Worm (Caenorhabditis elegans) whole organism, L4 larva: ENCODE results near the gene F10C1.9.

Source experiments
- D1046.2 ChIP-seq: fragments of 200-800 bp; sonication (Bioruptor generic); IDR thresholded peaks from 2 replicates; pipeline ENCODE4 v1.3.6; 2022; ENCODE audit warnings: missing genetic modification characterization, missing compliant biosample characterization
- F10B5.3 ChIP-seq: sonication (generic microtip); optimal IDR thresholded peaks from 2 replicates; lab custom pipeline; 2016; ENCODE audit warnings: mild to moderate bottlenecking, missing genetic modification characterization, missing compliant biosample characterization
- F37D6.2 ChIP-seq: sonication (generic microtip); optimal IDR thresholded peaks from 2 replicates; lab custom pipeline; 2016; ENCODE audit warnings: mild to moderate bottlenecking, missing genetic modification characterization, missing compliant biosample characterization
- R02D3.7 ChIP-seq: fragments of 150-350 bp; sonication (generic microtip); optimal IDR thresholded peaks from 3 replicates; lab custom pipeline; 2014; ENCODE audit warnings: missing biosample characterization, missing genetic modification characterization
- Y105C5A.15 ChIP-seq: fragments of 200-800 bp; sonication (Bioruptor generic); IDR thresholded peaks from 2 replicates; pipeline ENCODE4 v1.3.6; 2022; ENCODE audit warnings: missing genetic modification characterization, missing compliant biosample characterization
- Y48G9A.11 ChIP-seq: fragments of 200-800 bp; sonication (Bioruptor generic); IDR thresholded peaks from 2 replicates; pipeline ENCODE4 v1.3.6; 2022; ENCODE audit warnings: missing genetic modification reagents, missing genetic modification characterization, missing compliant biosample characterization
- Y5F2A.4 ChIP-seq: fragments of 200-800 bp; sonication (Bioruptor generic); optimal IDR thresholded peaks from 2 replicates; lab custom pipeline; 2018; ENCODE audit warnings: mild to moderate bottlenecking, missing genetic modification characterization, missing compliant biosample characterization
- ZK546.5 ChIP-seq, 2 experiments: sonication (generic microtip); optimal IDR thresholded peaks; 2 replicates each; lab custom pipeline; 2017; ENCODE audit warnings: missing biosample characterization in 2 of 2, missing genetic modification characterization in 2 of 2
- aha-1 ChIP-seq: fragments of 150-350 bp; peaks from one replicate; lab custom pipeline; 2014; ENCODE audit warnings: missing biosample characterization, missing genetic modification characterization
- arid-1 ChIP-seq: fragments of 200-800 bp; sonication (Bioruptor generic); conservative IDR thresholded peaks from 2 replicates; pipeline ENCODE4 v1.3.6; 2022; ENCODE audit warnings: missing genetic modification reagents, missing genetic modification characterization, missing compliant biosample characterization
- ceh-20 ChIP-seq: fragments of 200-800 bp; sonication (Bioruptor generic); IDR thresholded peaks from 2 replicates; pipeline ENCODE4 v1.3.6; 2022; ENCODE audit warnings: missing genetic modification reagents, missing genetic modification characterization, missing compliant biosample characterization
- ceh-28 ChIP-seq: fragments of 150-350 bp; optimal IDR thresholded peaks from 2 replicates; lab custom pipeline; 2014; ENCODE audit warnings: missing biosample characterization, missing genetic modification reagents, missing genetic modification characterization
- ceh-32 ChIP-seq: sonication (generic microtip); optimal IDR thresholded peaks from 2 replicates; lab custom pipeline; 2016; ENCODE audit warnings: mild to moderate bottlenecking, missing genetic modification characterization, missing compliant biosample characterization; ENCODE audit not compliant: poor library complexity
- ceh-44 ChIP-seq: fragments of 200-800 bp; sonication (Bioruptor generic); IDR thresholded peaks from 2 replicates; pipeline ENCODE4 v1.3.6; 2022; ENCODE audit warnings: missing genetic modification reagents, missing genetic modification characterization, missing compliant biosample characterization
- ceh-82 ChIP-seq: sonication (generic microtip); optimal IDR thresholded peaks from 2 replicates; lab custom pipeline; 2017; ENCODE audit warnings: missing biosample characterization, missing genetic modification characterization
- ces-1 ChIP-seq: fragments of 150-350 bp; sonication (generic microtip); optimal IDR thresholded peaks from 4 replicates; lab custom pipeline; 2014; ENCODE audit warnings: missing biosample characterization, missing genetic modification reagents, missing genetic modification characterization
- ctbp-1 ChIP-seq: fragments of 200-800 bp; sonication (Bioruptor generic); IDR thresholded peaks from 2 replicates; pipeline ENCODE4 v1.3.6; 2022; ENCODE audit warnings: missing genetic modification reagents, missing genetic modification characterization, missing compliant biosample characterization
- daf-12 ChIP-seq: fragments of 150-350 bp; optimal IDR thresholded peaks from 2 replicates; lab custom pipeline; 2014; ENCODE audit warnings: missing biosample characterization, missing genetic modification reagents, missing genetic modification characterization
- daf-19 ChIP-seq: fragments of 200-800 bp; sonication (Bioruptor generic); conservative IDR thresholded peaks from 2 replicates; pipeline ENCODE4 v1.3.6; 2022; ENCODE audit warnings: missing genetic modification characterization, missing compliant biosample characterization
- dmd-8 ChIP-seq: fragments of 200-800 bp; sonication (Bioruptor generic); IDR thresholded peaks from 2 replicates; pipeline ENCODE4 v1.3.6; 2022; ENCODE audit warnings: missing genetic modification characterization, missing compliant biosample characterization
- dmd-9 ChIP-seq: fragments of 200-800 bp; sonication (Bioruptor generic); IDR thresholded peaks from 2 replicates; pipeline ENCODE4 v1.3.6; 2022; ENCODE audit warnings: missing genetic modification reagents, missing genetic modification characterization, missing compliant biosample characterization
- dve-1 ChIP-seq: sonication (generic microtip); optimal IDR thresholded peaks from 2 replicates; lab custom pipeline; 2017; ENCODE audit warnings: antibody characterized with exemption, mild to moderate bottlenecking, missing genetic modification characterization, missing compliant biosample characterization; ENCODE audit not compliant: insufficient read depth
- fkh-10 ChIP-seq: fragments of 150-350 bp; optimal IDR thresholded peaks from 2 replicates; lab custom pipeline; 2014; ENCODE audit warnings: missing biosample characterization, missing genetic modification reagents, missing genetic modification characterization
- gei-8 ChIP-seq: fragments of 200-800 bp; sonication (Bioruptor generic); optimal IDR thresholded peaks from 2 replicates; lab custom pipeline; 2018; ENCODE audit warnings: mild to moderate bottlenecking, missing genetic modification characterization, missing compliant biosample characterization
- hlh-11 ChIP-seq: fragments of 200-800 bp; sonication (Bioruptor generic); optimal IDR thresholded peaks from 2 replicates; lab custom pipeline; 2018; ENCODE audit warnings: mild to moderate bottlenecking, missing genetic modification characterization, missing compliant biosample characterization
- jun-1 ChIP-seq: fragments of 150-350 bp; optimal IDR thresholded peaks from 2 replicates; lab custom pipeline; 2014; ENCODE audit warnings: missing biosample characterization, missing genetic modification reagents, missing genetic modification characterization
- lin-13 ChIP-seq: fragments of 150-350 bp; optimal IDR thresholded peaks from 2 replicates; lab custom pipeline; 2014; ENCODE audit warnings: missing biosample characterization, missing genetic modification reagents, missing genetic modification characterization
- lin-29 ChIP-seq: fragments of 200-800 bp; sonication (Bioruptor generic); IDR thresholded peaks from 2 replicates; pipeline ENCODE4 v1.3.6; 2022; ENCODE audit warnings: missing genetic modification reagents, missing genetic modification characterization, missing compliant biosample characterization
- lin-39 ChIP-seq: fragments of 150-350 bp; optimal IDR thresholded peaks from 2 replicates; lab custom pipeline; 2014; ENCODE audit warnings: missing biosample characterization, missing genetic modification reagents, missing genetic modification characterization
- madf-5 ChIP-seq, 2 experiments: fragments of 200-800 bp; sonication (Bioruptor generic); IDR thresholded peaks; 2 replicates each; pipeline ENCODE4 v1.3.6; 2022; ENCODE audit warnings: missing compliant biosample characterization in 2 of 2, missing genetic modification characterization in 2 of 2
- madf-9 ChIP-seq: fragments of 200-800 bp; sonication (Bioruptor generic); conservative IDR thresholded peaks from 2 replicates; pipeline ENCODE4 v1.3.6; 2022; ENCODE audit warnings: missing genetic modification reagents, missing genetic modification characterization, missing compliant biosample characterization
- mdl-1 ChIP-seq, 2 experiments: fragments of 150-350 bp in 1 of 2; sonication (generic microtip) in 1 of 2; optimal IDR thresholded peaks; 2 replicates each; lab custom pipeline; 2014 to 2017; ENCODE audit warnings: missing biosample characterization in 2 of 2, missing genetic modification characterization in 2 of 2
- mdt-29 ChIP-seq: fragments of 200-800 bp; sonication (Bioruptor generic); IDR thresholded peaks from 2 replicates; pipeline ENCODE4 v1.3.6; 2022; ENCODE audit warnings: missing genetic modification reagents, missing genetic modification characterization, missing compliant biosample characterization
- mxl-2 ChIP-seq: fragments of 200-800 bp; sonication (Bioruptor generic); conservative IDR thresholded peaks from 2 replicates; pipeline ENCODE4 v1.3.6; 2022; ENCODE audit warnings: missing genetic modification reagents, missing genetic modification characterization, missing compliant biosample characterization
- nhr-102 ChIP-seq: sonication (generic microtip); optimal IDR thresholded peaks from 2 replicates; lab custom pipeline; 2016; ENCODE audit warnings: mild to moderate bottlenecking, missing genetic modification characterization, moderate library complexity, missing compliant biosample characterization
- nhr-111 ChIP-seq: fragments of 200-800 bp; sonication (Bioruptor generic); optimal IDR thresholded peaks from 2 replicates; lab custom pipeline; 2018; ENCODE audit warnings: mild to moderate bottlenecking, missing genetic modification characterization, missing compliant biosample characterization
- nhr-237 ChIP-seq: sonication (generic microtip); optimal IDR thresholded peaks from 2 replicates; lab custom pipeline; 2017; ENCODE audit warnings: missing biosample characterization, missing genetic modification characterization
- nhr-41 ChIP-seq: fragments of 200-800 bp; sonication (Bioruptor generic); IDR thresholded peaks from 2 replicates; pipeline ENCODE4 v1.3.6; 2022; ENCODE audit warnings: missing genetic modification reagents, missing genetic modification characterization, missing compliant biosample characterization
- nhr-48 ChIP-seq: sonication (generic microtip); optimal IDR thresholded peaks from 2 replicates; lab custom pipeline; 2016; ENCODE audit warnings: mild to moderate bottlenecking, missing genetic modification characterization, missing compliant biosample characterization
- php-3 ChIP-seq: fragments of 200-800 bp; sonication (Bioruptor generic); IDR thresholded peaks from 2 replicates; pipeline ENCODE4 v1.3.6; 2022; ENCODE audit warnings: missing genetic modification reagents, missing genetic modification characterization, missing compliant biosample characterization
- rbr-2 ChIP-seq: sonication (generic microtip); optimal IDR thresholded peaks from 2 replicates; lab custom pipeline; 2016; ENCODE audit warnings: missing genotype, missing genetic modification characterization, missing compliant biosample characterization
- saeg-2 ChIP-seq: fragments of 200-800 bp; sonication (Bioruptor generic); IDR thresholded peaks from 2 replicates; pipeline ENCODE4 v1.3.6; 2022; ENCODE audit warnings: missing genetic modification reagents, missing genetic modification characterization, missing compliant biosample characterization
- sdz-12 ChIP-seq: fragments of 200-800 bp; sonication (Bioruptor generic); optimal IDR thresholded peaks from 2 replicates; lab custom pipeline; 2018; ENCODE audit warnings: mild to moderate bottlenecking, missing genetic modification characterization, missing compliant biosample characterization
- unc-130 ChIP-seq: sonication (generic microtip); optimal IDR thresholded peaks from 2 replicates; lab custom pipeline; 2016; ENCODE audit warnings: missing genetic modification reagents, missing genetic modification characterization, missing compliant biosample characterization
- unc-39 ChIP-seq: sonication (generic microtip); optimal IDR thresholded peaks from 2 replicates; lab custom pipeline; 2017; ENCODE audit warnings: missing biosample characterization, missing genetic modification characterization
- unc-62 ChIP-seq, 3 experiments: fragments of 150-350 bp in 1 of 3; sonication (generic microtip); optimal IDR thresholded peaks in 2 of 3; peaks in 1 of 3; 1 replicate in 1 of 3; 2 replicates in 2 of 3; lab custom pipeline; 2014 to 2017; ENCODE audit warnings: missing biosample characterization in 3 of 3, missing genetic modification characterization in 3 of 3, missing genetic modification reagents in 3 of 3, missing genotype in 1 of 3
- vab-7 ChIP-seq: fragments of 200-800 bp; sonication (Bioruptor generic); IDR thresholded peaks from 2 replicates; pipeline ENCODE4 v1.3.6; 2022; ENCODE audit warnings: missing genetic modification reagents, missing genetic modification characterization, missing compliant biosample characterization
- zag-1 ChIP-seq: fragments of 150-350 bp; optimal IDR thresholded peaks from 2 replicates; lab custom pipeline; 2014; ENCODE audit warnings: missing biosample characterization, missing genetic modification characterization
- zip-11 ChIP-seq: fragments of 200-800 bp; sonication (Bioruptor generic); IDR thresholded peaks from 2 replicates; pipeline ENCODE4 v1.3.6; 2022; ENCODE audit warnings: missing genetic modification characterization, missing compliant biosample characterization

The F10C1.9 gene

DNA sequence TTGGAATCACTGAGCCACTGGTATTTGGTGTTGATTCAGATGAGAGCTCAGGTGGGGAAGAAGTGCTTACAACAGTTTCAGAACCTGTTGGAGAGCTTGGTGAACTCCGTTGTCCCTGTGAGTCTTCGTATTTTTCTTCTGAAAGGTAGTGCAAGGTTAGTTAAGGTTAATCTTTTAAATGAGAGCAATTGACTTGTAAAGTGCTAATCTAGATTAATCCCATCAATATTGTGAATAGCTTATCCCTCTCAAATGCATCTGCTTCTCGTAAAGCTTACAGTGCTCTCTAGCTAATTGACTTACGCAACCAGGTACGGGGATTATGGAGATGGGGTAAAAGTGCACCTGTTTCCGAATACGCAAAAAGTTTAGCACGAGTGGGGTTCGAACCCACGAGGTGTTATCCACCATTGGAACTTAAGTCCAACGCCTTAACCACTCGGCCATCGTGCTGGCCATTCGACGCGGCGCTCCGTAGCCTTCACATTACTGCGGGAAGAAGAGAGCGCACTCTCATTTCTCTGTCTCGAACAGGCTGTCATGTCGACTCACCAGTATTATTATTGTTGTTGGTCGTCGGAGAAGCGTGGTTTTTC is 27.6 kb upstream of the F10C1.9 start (continued):
- TF ChIP-seq ceh-82 (tag; lab: Kevin White, UChicago): no peak
- TF ChIP-seq mdt-29 (GFP tag; lab: Robert Waterston, UW): no peak
- no peak for TF ChIP-seq unc-39 (tag; lab: Kevin White, UChicago)
- TF ChIP-seq ceh-20 (GFP tag; lab: Robert Waterston, UW): peak; percentile 64; the same call in 1 of the 2 replicates
- TF ChIP-seq mxl-2 (GFP tag; lab: Robert Waterston, UW): no peak
- no peak for TF ChIP-seq jun-1
- peak; percentile 41 for TF ChIP-seq dve-1 (tag; lab: Kevin White, UChicago)
- TF ChIP-seq lin-13 (GFP tag; lab: Kevin White, UChicago): peak; percentile 48
- 0 out of 2 replicates have a peak, but pooled peaks have one; percentile 13 for TF ChIP-seq ceh-44
- TF ChIP-seq php-3 (GFP tag; lab: Robert Waterston, UW): peak; percentile 53
- TF ChIP-seq sdz-12 (GFP tag; lab: Kevin White, UChicago): no peak
- peak; percentile 73 for TF ChIP-seq madf-9 (GFP tag; lab: Robert Waterston, UW)
- no peak for TF ChIP-seq ceh-28 (tag; lab: Kevin White, UChicago)
- TF ChIP-seq Y105C5A.15: peak; percentile 71; the same call in 1 of the 2 replicates
- TF ChIP-seq aha-1 (tag; lab: Kevin White, UChicago): peak; percentile 10
- no peak for TF ChIP-seq gei-8 (GFP tag; lab: Kevin White, UChicago)
- TF ChIP-seq mdl-1 (tag; optimal IDR thresholded peaks at IDR 0.05; lab: Kevin White, UChicago): no peak
- no peak for TF ChIP-seq ceh-32 (tag; lab: Kevin White, UChicago)
- no peak for TF ChIP-seq Y5F2A.4 (GFP tag; lab: Kevin White, UChicago)
- peak; percentile 11 for TF ChIP-seq hlh-11
- TF ChIP-seq nhr-237: no peak
- no peak for TF ChIP-seq nhr-111 (GFP tag; lab: Kevin White, UChicago)
- TF ChIP-seq F10B5.3: peak; percentile 14
- peak; percentile 49 for TF ChIP-seq rbr-2 (tag; lab: Kevin White, UChicago)
- TF ChIP-seq ctbp-1 (GFP tag; lab: Robert Waterston, UW): peak; percentile 70
- no peak for TF ChIP-seq ZK546.5 (tag; optimal IDR thresholded peaks at IDR 0.05; lab: Kevin White, UChicago)
- TF ChIP-seq Y48G9A.11: peak; percentile 59; the same call in 1 of the 2 replicates
- TF ChIP-seq vab-7 (GFP tag; lab: Robert Waterston, UW): peak; percentile 73
- TF ChIP-seq R02D3.7: no peak
- no peak for TF ChIP-seq zag-1 (tag; lab: Kevin White, UChicago)
- TF ChIP-seq arid-1: peak; percentile 72
- 0 out of 2 replicates have a peak, but pooled peaks have one; percentile 59 for TF ChIP-seq D1046.2 (GFP tag; lab: Robert Waterston, UW)
- peak; percentile 2 for TF ChIP-seq F37D6.2 (tag; lab: Kevin White, UChicago)
- 0 out of 2 replicates have a peak, but pooled peaks have one; percentile 32 for TF ChIP-seq zip-11
- peak; percentile 54; the same call in 1 of the 2 replicates for TF ChIP-seq nhr-41 (GFP tag; lab: Robert Waterston, UW)
- no peak for TF ChIP-seq lin-39 (tag; lab: Kevin White, UChicago)
- TF ChIP-seq nhr-102 (tag; lab: Kevin White, UChicago): peak; percentile 14
- TF ChIP-seq daf-19 (GFP tag; lab: Robert Waterston, UW): no peak
- peak; percentile 24 for TF ChIP-seq nhr-48
- TF ChIP-seq ces-1 (GFP tag; lab: Kevin White, UChicago): no peak
- TF ChIP-seq dmd-9 (GFP tag; lab: Robert Waterston, UW): peak; percentile 63
- TF ChIP-seq saeg-2 (GFP tag; lab: Robert Waterston, UW): 0 out of 2 replicates have a peak, but pooled peaks have one; percentile 43
- TF ChIP-seq daf-12 (tag; lab: Kevin White, UChicago): no peak
- 0 out of 4 replicates have a peak, but pooled peaks of 1 of the 2 experiments have one; percentile 15 for TF ChIP-seq madf-5 (GFP tag; IDR thresholded peaks at IDR 0.05; lab: Robert Waterston, UW)
- no peak for TF ChIP-seq fkh-10
- TF ChIP-seq unc-62 (GFP tag; optimal IDR thresholded peaks at IDR 0.05 in 1 of 2; lab: Kevin White, UChicago): peak in 1 of 2 experiments; percentile 93
- no peak for TF ChIP-seq unc-62 (tag; optimal IDR thresholded peaks at IDR 0.05; lab: Kevin White, UChicago)
- peak; percentile 67; the same call in 1 of the 2 replicates for TF ChIP-seq dmd-8 (GFP tag; lab: Robert Waterston, UW)
- 0 out of 2 replicates have a peak, but pooled peaks have one; percentile 27 for TF ChIP-seq lin-29 (GFP tag; lab: Robert Waterston, UW)
- TF ChIP-seq unc-130 (GFP tag; lab: Kevin White, UChicago): peak; percentile 49
